Worm (Caenorhabditis elegans): ENCODE data around the gene cab-1.

DNA sequence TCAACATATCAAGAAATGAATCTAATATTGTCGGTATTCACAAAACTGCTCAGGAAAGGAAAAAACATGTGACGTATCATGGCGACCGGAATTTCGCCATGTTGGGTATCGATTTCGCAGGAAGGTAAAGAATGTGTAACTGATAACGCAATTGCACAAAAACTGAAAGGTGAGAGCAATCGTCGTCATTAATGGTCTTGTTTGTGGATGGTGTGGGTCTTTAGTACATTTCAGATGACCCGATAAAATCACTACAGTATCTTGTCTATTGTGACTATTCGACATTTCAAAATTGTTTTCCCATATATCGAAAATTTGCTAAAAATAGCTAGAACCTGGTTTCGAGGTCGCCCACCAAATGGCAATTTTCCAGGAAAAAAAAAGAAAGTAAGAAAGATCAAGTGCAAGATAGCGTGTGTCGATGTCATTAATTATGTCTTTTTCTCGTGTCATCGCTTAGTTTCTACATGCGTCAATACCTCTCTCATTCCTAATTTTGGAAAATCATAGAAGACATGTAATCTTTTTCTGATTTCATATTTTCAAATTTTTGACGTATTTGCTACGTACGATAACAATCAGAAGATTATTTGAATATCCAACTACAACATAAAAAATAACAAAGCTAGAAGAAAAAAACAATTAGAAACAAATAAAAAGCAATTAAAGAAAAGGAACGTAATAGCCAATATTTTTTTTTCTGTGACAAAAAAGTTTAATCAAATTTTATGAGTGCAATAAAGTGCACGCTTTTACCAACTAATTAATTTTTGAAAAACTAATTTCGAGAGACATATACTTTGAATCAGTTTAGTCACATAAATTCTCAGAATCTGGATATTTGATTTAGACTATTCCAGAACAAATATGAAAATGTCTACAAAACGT, 2.3 kb downstream of the cab-1 start:
- TF ChIP-seq ama-1 (optimal IDR thresholded peaks at IDR 0.05) (no peak), flt-1 (GFP tag; IDR thresholded peaks at IDR 0.05) (no peak), tbx-37 (GFP tag; conservative IDR thresholded peaks at IDR 0.05) (no peak), hmbx-1 (tag; optimal IDR thresholded peaks at IDR 0.05) (no peak), ceh-36 (tag; optimal IDR thresholded peaks at IDR 0.05) (no peak), tra-4 (tag; optimal IDR thresholded peaks at IDR 0.05) (no peak), ceh-13 (GFP tag; optimal IDR thresholded peaks at IDR 0.05) (no peak), ets-7 (tag; optimal IDR thresholded peaks at IDR 0.05) (no peak)
